Worm (Caenorhabditis elegans) whole organism, midembryonic: ENCODE measurements around the gene ets-8.

ENCODE experiments used
- T22C8.4 ChIP-seq: fragments of 200-800 bp; sonication (Bioruptor generic); IDR thresholded peaks from 2 replicates; pipeline ENCODE4 v1.3.6; 2022; ENCODE audit warnings: missing genetic modification characterization, missing compliant biosample characterization
- cog-1 ChIP-seq: sonication (generic microtip); optimal IDR thresholded peaks from 2 replicates; lab custom pipeline; 2016; ENCODE audit warnings: missing genetic modification characterization, missing compliant biosample characterization
- flt-1 ChIP-seq: fragments of 200-800 bp; sonication (Bioruptor generic); IDR thresholded peaks from 2 replicates; pipeline ENCODE4 v1.3.6; 2022; ENCODE audit warnings: missing genetic modification characterization, missing compliant biosample characterization
- klf-2 ChIP-seq: fragments of 200-800 bp; sonication (Bioruptor generic); conservative IDR thresholded peaks from 2 replicates; pipeline ENCODE4 v1.3.6; 2022; ENCODE audit warnings: missing genetic modification reagents, missing genetic modification characterization, missing compliant biosample characterization
- med-1 ChIP-seq: sonication (generic microtip); optimal IDR thresholded peaks from 2 replicates; lab custom pipeline; 2017; ENCODE audit warnings: missing genetic modification characterization, mild to moderate bottlenecking, missing compliant biosample characterization, antibody characterized with exemption, missing genetic modification reagents; ENCODE audit not compliant: insufficient read depth
- ref-1 ChIP-seq: fragments of 200-800 bp; sonication (Bioruptor generic); conservative IDR thresholded peaks from 2 replicates; pipeline ENCODE4 v1.3.6; 2022; ENCODE audit warnings: missing genetic modification reagents, missing genetic modification characterization, missing compliant biosample characterization
- tab-1 ChIP-seq: fragments of 200-800 bp; sonication (Bioruptor generic); IDR thresholded peaks from 2 replicates; pipeline ENCODE4 v1.3.6; 2022; ENCODE audit warnings: missing genetic modification characterization, missing compliant biosample characterization
- ztf-23 ChIP-seq: fragments of 200-800 bp; sonication (Bioruptor generic); IDR thresholded peaks from 2 replicates; pipeline ENCODE4 v1.3.6; 2022; ENCODE audit warnings: missing genetic modification reagents, missing genetic modification characterization, missing compliant biosample characterization
- ztf-29 ChIP-seq: fragments of 200-800 bp; sonication (Bioruptor generic); IDR thresholded peaks from 2 replicates; pipeline ENCODE4 v1.3.6; 2022; ENCODE audit warnings: missing genetic modification reagents, missing genetic modification characterization, missing compliant biosample characterization

The ets-8 gene

DNA sequence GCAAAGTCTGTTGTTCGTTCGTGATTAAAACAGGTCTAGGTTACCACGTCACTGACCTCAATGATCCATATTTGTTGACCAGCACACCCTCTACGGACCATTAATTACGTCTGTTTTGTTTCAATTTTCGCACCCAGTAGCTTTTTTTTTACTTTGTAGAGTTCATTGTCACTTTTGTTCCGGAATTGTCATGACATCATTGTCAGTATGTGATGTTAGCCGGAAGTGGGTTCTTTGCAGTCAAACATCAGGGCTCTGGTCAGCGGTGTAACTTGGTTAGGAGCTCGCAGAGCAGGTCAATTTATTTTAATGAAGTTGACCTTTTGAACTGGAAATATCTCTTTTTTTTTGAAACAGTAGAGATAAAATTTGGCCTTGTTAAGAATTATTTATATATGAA lies 23.6 kb downstream of the ets-8 start, which contains the start of gene C44B12.6:
TSS of gene C44B12.6 (minus strand) at position 101 of the 400 bp plus-strand sequence.
- no peak for TF ChIP-seq med-1 (GFP tag; lab: Kevin White, UChicago)
- TF ChIP-seq flt-1 (GFP tag; lab: Robert Waterston, UW) = no peak
- no peak for TF ChIP-seq ztf-23 (GFP tag; lab: Robert Waterston, UW)
- TF ChIP-seq ztf-29 (GFP tag; lab: Robert Waterston, UW) = no peak
- no peak for TF ChIP-seq cog-1 (tag; lab: Kevin White, UChicago)
- no peak for TF ChIP-seq T22C8.4 (GFP tag; lab: Robert Waterston, UW)
- no peak for TF ChIP-seq ref-1
- no peak for TF ChIP-seq klf-2 (GFP tag; lab: Robert Waterston, UW)
- TF ChIP-seq tab-1 (GFP tag; lab: Robert Waterston, UW) = no peak

DNA sequence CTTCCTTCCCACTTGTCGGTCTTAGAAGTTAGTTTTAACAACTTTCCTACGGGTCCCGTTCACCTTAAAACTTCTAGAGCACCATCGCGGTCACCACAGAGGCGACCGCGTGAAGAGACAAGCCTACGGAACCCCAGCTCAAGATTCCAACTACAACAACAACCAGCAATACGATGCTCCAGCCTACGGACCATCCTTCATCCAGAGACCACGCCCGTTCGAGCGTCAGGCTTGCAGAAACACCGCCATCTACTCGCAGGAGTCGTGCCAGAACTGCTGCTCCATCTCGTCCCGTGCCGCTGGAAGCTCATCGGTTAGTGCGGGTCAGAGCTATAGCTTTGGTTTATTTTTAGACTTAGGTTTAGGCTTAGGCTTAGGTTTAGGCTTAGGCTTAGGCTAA lies 32.4 kb downstream of the ets-8 start:
- no peak for TF ChIP-seq tab-1 (GFP tag; lab: Robert Waterston, UW)
- no peak for TF ChIP-seq klf-2 (GFP tag; lab: Robert Waterston, UW)

DNA sequence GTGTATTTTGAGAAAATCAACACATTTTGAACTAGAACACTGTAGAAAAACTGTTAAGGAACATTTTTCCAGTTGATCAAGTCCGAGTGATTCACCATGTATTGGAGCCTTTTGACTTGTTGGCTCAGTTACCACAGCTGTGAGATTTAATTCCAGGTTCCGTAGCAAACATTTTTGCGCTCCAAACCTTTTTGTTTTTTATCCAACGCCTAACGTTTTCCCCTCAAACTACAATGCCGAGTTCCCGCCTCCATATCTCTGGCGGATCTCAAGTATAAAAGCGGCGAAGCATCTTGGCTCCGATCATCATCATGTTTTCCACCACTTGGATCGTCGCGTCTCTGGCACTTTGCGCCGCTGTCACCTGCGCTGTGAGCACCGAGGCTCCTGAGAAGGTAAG lies 33.8 kb downstream of the ets-8 start, which contains the start of gene perm-2:
TSS of gene perm-2 (plus strand) at position 301 of the 400 bp plus-strand sequence.
- TF ChIP-seq med-1 (GFP tag; lab: Kevin White, UChicago) = no peak
- TF ChIP-seq flt-1 (GFP tag; lab: Robert Waterston, UW) = no peak
- no peak for TF ChIP-seq T22C8.4 (GFP tag; lab: Robert Waterston, UW)
- no peak for TF ChIP-seq ztf-23 (GFP tag; lab: Robert Waterston, UW)
- TF ChIP-seq tab-1 (GFP tag; lab: Robert Waterston, UW) = no peak
- TF ChIP-seq ztf-29 (GFP tag; lab: Robert Waterston, UW) = no peak
- no peak for TF ChIP-seq ref-1
- no peak for TF ChIP-seq cog-1 (tag; lab: Kevin White, UChicago)
- TF ChIP-seq klf-2 (GFP tag; lab: Robert Waterston, UW) = no peak

DNA sequence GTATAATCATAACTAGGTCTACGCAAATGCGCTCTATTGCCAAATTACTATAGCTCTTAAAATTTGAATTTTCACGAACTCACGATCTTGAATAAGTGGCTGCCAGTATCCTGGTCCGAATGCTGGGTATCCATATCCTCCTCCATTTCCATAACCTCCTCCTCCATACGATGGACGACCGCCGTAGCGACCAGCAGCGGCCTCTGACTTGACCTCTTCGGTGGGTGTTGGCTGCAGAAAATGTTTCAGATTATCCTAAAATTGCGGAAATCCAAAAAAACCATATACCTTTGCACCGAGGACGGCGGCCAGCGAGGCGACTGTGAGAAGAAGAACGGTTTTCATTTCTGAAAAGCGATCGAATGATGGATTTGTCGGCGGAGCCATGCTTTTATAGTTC lies 35.5 kb downstream of the ets-8 start, which contains the start of gene perm-4:
TSS of gene perm-4 (minus strand) at position 367 of the 400 bp plus-strand sequence.
- no peak for TF ChIP-seq ref-1
- TF ChIP-seq cog-1 (tag; lab: Kevin White, UChicago) = no peak

DNA sequence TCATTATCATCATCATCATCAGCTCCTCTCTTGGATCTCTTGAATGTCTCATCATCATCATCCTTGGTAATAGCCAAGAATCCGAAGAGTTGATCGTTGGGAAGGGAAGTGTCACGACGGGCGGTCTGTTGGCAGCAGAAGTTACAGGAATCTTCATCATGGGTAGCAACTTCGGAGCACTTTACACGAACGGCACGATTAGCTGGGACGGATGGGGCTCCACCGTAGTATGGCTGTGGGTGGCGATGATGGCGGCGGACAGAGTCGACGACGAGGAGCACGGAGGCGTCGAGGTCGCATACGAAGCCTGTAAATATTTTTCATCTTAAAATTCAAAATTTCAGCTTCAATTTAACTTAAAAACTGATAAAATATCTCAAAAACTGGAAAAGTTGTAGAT lies 36.9 kb downstream of the ets-8 start:
- no peak for TF ChIP-seq klf-2 (GFP tag; lab: Robert Waterston, UW)

DNA sequence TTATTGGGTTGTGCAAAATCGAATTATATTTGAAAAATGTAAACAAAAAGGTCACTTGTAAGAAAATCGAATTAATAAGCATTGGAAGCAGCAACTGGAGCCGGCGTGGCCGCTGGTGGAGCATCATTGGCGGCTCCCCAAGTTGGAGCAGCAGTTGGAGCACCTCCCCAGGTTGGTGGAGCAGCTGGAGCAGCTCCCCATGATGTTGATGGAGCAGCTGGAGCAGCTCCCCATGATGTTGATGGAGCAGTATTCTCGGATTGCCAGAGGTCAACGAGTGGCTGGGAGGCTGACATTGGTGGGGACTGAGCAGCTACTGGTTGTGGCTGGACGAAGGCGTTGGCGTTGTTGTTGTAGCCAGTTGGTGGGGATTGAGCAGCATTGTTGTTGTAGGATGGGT lies 38.8 kb downstream of the ets-8 start:
- no peak for TF ChIP-seq tab-1 (GFP tag; lab: Robert Waterston, UW)
- no peak for TF ChIP-seq med-1 (GFP tag; lab: Kevin White, UChicago)
- no peak for TF ChIP-seq ref-1
- TF ChIP-seq klf-2 (GFP tag; lab: Robert Waterston, UW) = no peak
- no peak for TF ChIP-seq cog-1 (tag; lab: Kevin White, UChicago)
- no peak for TF ChIP-seq flt-1 (GFP tag; lab: Robert Waterston, UW)
- no peak for TF ChIP-seq ztf-23 (GFP tag; lab: Robert Waterston, UW)
- TF ChIP-seq ztf-29 (GFP tag; lab: Robert Waterston, UW) = no peak

DNA sequence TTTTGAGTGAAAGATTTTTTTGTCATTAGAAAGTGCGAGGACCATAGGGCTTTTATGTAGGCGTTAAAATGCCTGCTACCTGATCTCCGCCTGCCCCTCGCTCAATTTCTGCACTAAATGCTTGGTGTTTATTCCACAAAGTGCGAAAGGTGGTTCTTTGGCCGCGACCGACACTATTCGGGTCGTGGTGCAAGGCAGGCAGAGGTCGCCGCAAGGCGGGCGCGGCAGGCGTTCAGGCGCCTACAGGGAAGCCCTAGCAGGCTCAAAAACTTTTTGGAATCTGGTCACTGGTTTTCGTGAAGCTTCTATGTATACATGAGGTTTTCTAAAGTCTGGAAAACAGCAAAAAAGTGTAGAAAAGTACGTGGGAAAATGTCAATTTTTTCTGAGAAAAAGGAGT lies 39.4 kb downstream of the ets-8 start:
- TF ChIP-seq flt-1 (GFP tag; lab: Robert Waterston, UW) = no peak
- no peak for TF ChIP-seq klf-2 (GFP tag; lab: Robert Waterston, UW)
- no peak for TF ChIP-seq cog-1 (tag; lab: Kevin White, UChicago)
- no peak for TF ChIP-seq ref-1

DNA sequence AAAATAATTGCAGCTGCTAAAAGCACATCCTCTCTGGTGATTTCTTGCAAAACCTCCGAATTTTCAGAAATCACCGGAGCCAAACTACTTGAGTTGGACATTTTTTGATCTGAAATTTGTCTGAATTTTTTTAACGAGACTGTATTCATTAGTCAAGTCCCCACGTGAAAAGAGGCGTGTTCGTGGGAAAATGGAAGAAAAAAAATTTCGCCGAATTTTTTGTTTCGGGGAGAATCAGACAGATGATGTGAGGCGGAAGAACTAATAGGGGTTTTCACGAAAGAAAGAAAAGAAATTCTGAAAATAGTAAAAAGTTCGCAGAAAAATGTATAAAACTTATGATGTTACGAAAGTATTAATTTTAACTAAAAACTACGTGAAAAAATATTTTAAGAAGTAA lies 41.7 kb downstream of the ets-8 start, which contains the start of gene srx-13:
TSS of gene srx-13 (minus strand) at position 101 of the 400 bp plus-strand sequence.
- TF ChIP-seq cog-1 (tag; lab: Kevin White, UChicago) = no peak
- no peak for TF ChIP-seq ztf-23 (GFP tag; lab: Robert Waterston, UW)
- no peak for TF ChIP-seq klf-2 (GFP tag; lab: Robert Waterston, UW)
- no peak for TF ChIP-seq med-1 (GFP tag; lab: Kevin White, UChicago)
- TF ChIP-seq T22C8.4 (GFP tag; lab: Robert Waterston, UW) = no peak
- no peak for TF ChIP-seq ztf-29 (GFP tag; lab: Robert Waterston, UW)
- TF ChIP-seq ref-1 = no peak
- no peak for TF ChIP-seq tab-1 (GFP tag; lab: Robert Waterston, UW)
- TF ChIP-seq flt-1 (GFP tag; lab: Robert Waterston, UW) = no peak

DNA sequence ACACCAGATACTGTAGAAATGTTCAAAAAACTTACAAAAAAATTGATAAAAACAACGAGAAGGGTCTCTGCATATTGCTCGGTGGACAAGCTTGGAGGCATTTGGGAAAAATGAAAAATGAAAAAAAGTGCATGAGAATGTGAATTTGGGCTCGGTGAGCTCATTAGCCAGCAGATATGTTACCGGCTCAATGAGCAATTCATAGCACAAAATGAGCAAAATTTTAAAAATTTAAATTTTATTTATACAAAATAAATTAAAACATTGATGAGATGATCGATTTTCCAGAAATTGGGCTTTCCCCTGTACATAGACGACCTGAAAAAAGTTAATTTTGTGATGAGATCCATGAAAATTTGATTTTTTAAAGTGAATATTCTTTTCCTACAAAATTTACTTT lies 46.6 kb downstream of the ets-8 start, which contains the start of gene srx-14:
TSS of gene srx-14 (minus strand) at position 101 of the 400 bp plus-strand sequence.
- TF ChIP-seq T22C8.4 (GFP tag; lab: Robert Waterston, UW) (no peak), med-1 (GFP tag; lab: Kevin White, UChicago) (no peak), cog-1 (tag; lab: Kevin White, UChicago) (no peak), ztf-23 (GFP tag; lab: Robert Waterston, UW) (no peak), tab-1 (GFP tag; lab: Robert Waterston, UW) (no peak), ztf-29 (GFP tag; lab: Robert Waterston, UW) (no peak), ref-1 (no peak), klf-2 (GFP tag; lab: Robert Waterston, UW) (no peak), flt-1 (GFP tag; lab: Robert Waterston, UW) (no peak)

DNA sequence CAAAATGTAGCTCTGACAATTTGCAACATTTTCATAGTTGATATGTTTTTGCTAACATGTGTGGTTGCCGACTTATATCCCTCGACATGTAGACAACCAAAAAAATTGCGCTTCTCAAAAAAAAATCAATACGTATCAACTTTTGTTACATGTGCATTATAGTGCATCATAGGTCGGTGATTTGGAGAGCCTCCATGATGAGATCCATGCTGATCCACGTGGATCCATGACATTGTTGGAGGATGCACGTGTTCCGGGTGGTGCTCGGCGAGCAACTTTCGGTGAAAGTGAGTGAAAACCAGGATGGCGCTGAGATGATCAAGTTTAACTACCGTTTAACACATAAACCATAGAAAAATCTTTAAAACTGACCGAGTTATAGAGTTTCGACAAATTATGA lies 49.3 kb downstream of the ets-8 start:
- TF ChIP-seq ztf-23 (GFP tag; lab: Robert Waterston, UW) = no peak
- no peak for TF ChIP-seq klf-2 (GFP tag; lab: Robert Waterston, UW)
- no peak for TF ChIP-seq tab-1 (GFP tag; lab: Robert Waterston, UW)
- no peak for TF ChIP-seq T22C8.4 (GFP tag; lab: Robert Waterston, UW)
- no peak for TF ChIP-seq med-1 (GFP tag; lab: Kevin White, UChicago)
- TF ChIP-seq ref-1 = no peak
- no peak for TF ChIP-seq cog-1 (tag; lab: Kevin White, UChicago)
- TF ChIP-seq ztf-29 (GFP tag; lab: Robert Waterston, UW) = no peak
- TF ChIP-seq flt-1 (GFP tag; lab: Robert Waterston, UW) = no peak
